Worm (Caenorhabditis elegans) whole organism, L4 larva: ENCODE measurements around the gene srlf-12.

Experiments
- D1046.2 ChIP-seq: fragments of 200-800 bp; sonication (Bioruptor generic); IDR thresholded peaks from 2 replicates; pipeline ENCODE4 v1.3.6; 2022; ENCODE audit warnings: missing genetic modification characterization, missing compliant biosample characterization
- F26F4.8 ChIP-seq: fragments of 200-800 bp; sonication (Bioruptor generic); conservative IDR thresholded peaks from 2 replicates; pipeline ENCODE4 v1.3.6; 2022; ENCODE audit warnings: missing genetic modification characterization, missing compliant biosample characterization
- T20F7.1 ChIP-seq: fragments of 200-800 bp; sonication (Bioruptor generic); optimal IDR thresholded peaks from 2 replicates; lab custom pipeline; 2018; ENCODE audit warnings: mild to moderate bottlenecking, missing genetic modification characterization, missing compliant biosample characterization
- Y48G9A.11 ChIP-seq: fragments of 200-800 bp; sonication (Bioruptor generic); IDR thresholded peaks from 2 replicates; pipeline ENCODE4 v1.3.6; 2022; ENCODE audit warnings: missing genetic modification reagents, missing genetic modification characterization, missing compliant biosample characterization
- Y75B8A.6 ChIP-seq: fragments of 200-800 bp; sonication (Bioruptor generic); IDR thresholded peaks from 2 replicates; pipeline ENCODE4 v1.3.6; 2022; ENCODE audit warnings: missing genetic modification reagents, missing genetic modification characterization, missing compliant biosample characterization
- ZK546.5 ChIP-seq, 2 experiments: sonication (generic microtip); optimal IDR thresholded peaks; 2 replicates each; lab custom pipeline; 2017; ENCODE audit warnings: missing biosample characterization in 2 of 2, missing genetic modification characterization in 2 of 2
- aha-1 ChIP-seq: fragments of 150-350 bp; peaks from one replicate; lab custom pipeline; 2014; ENCODE audit warnings: missing biosample characterization, missing genetic modification characterization
- arid-1 ChIP-seq: fragments of 200-800 bp; sonication (Bioruptor generic); conservative IDR thresholded peaks from 2 replicates; pipeline ENCODE4 v1.3.6; 2022; ENCODE audit warnings: missing genetic modification reagents, missing genetic modification characterization, missing compliant biosample characterization
- ceh-28 ChIP-seq: fragments of 150-350 bp; optimal IDR thresholded peaks from 2 replicates; lab custom pipeline; 2014; ENCODE audit warnings: missing biosample characterization, missing genetic modification reagents, missing genetic modification characterization
- ceh-32 ChIP-seq: sonication (generic microtip); optimal IDR thresholded peaks from 2 replicates; lab custom pipeline; 2016; ENCODE audit warnings: mild to moderate bottlenecking, missing genetic modification characterization, missing compliant biosample characterization; ENCODE audit not compliant: poor library complexity
- ceh-82 ChIP-seq: sonication (generic microtip); optimal IDR thresholded peaks from 2 replicates; lab custom pipeline; 2017; ENCODE audit warnings: missing biosample characterization, missing genetic modification characterization
- cey-2 ChIP-seq: sonication (generic microtip); optimal IDR thresholded peaks from 3 replicates; lab custom pipeline; 2017; ENCODE audit warnings: missing genetic modification characterization, mild to moderate bottlenecking, missing compliant biosample characterization, antibody characterized with exemption, borderline replicate concordance; ENCODE audit not compliant: insufficient read depth
- daf-16 ChIP-seq, 3 experiments: sonication (generic microtip); optimal IDR thresholded peaks; 2 replicates each; lab custom pipeline; 2016 to 2017; ENCODE audit warnings: missing genetic modification characterization in 3 of 3, missing genetic modification reagents in 3 of 3, mild to moderate bottlenecking in 2 of 3, missing compliant biosample characterization in 2 of 3, missing biosample characterization in 1 of 3, moderate library complexity in 1 of 3
- daf-19 ChIP-seq: fragments of 200-800 bp; sonication (Bioruptor generic); conservative IDR thresholded peaks from 2 replicates; pipeline ENCODE4 v1.3.6; 2022; ENCODE audit warnings: missing genetic modification characterization, missing compliant biosample characterization
- daf-8 ChIP-seq: fragments of 200-800 bp; sonication (Bioruptor generic); IDR thresholded peaks from 2 replicates; pipeline ENCODE4 v1.3.6; 2022; ENCODE audit warnings: missing genetic modification characterization, missing compliant biosample characterization
- dmd-6 ChIP-seq: fragments of 200-800 bp; sonication (Bioruptor generic); IDR thresholded peaks from 2 replicates; pipeline ENCODE4 v1.3.6; 2022; ENCODE audit warnings: missing genetic modification reagents, missing genetic modification characterization, missing compliant biosample characterization
- fkh-10 ChIP-seq: fragments of 150-350 bp; optimal IDR thresholded peaks from 2 replicates; lab custom pipeline; 2014; ENCODE audit warnings: missing biosample characterization, missing genetic modification reagents, missing genetic modification characterization
- gei-8 ChIP-seq: fragments of 200-800 bp; sonication (Bioruptor generic); optimal IDR thresholded peaks from 2 replicates; lab custom pipeline; 2018; ENCODE audit warnings: mild to moderate bottlenecking, missing genetic modification characterization, missing compliant biosample characterization
- hlh-30 ChIP-seq: sonication (generic microtip); optimal IDR thresholded peaks from 2 replicates; lab custom pipeline; 2017; ENCODE audit warnings: antibody characterized with exemption, mild to moderate bottlenecking, missing genetic modification characterization, missing compliant biosample characterization; ENCODE audit not compliant: insufficient read depth
- jun-1 ChIP-seq: fragments of 150-350 bp; optimal IDR thresholded peaks from 2 replicates; lab custom pipeline; 2014; ENCODE audit warnings: missing biosample characterization, missing genetic modification reagents, missing genetic modification characterization
- lin-1 ChIP-seq: fragments of 200-800 bp; sonication (Bioruptor generic); IDR thresholded peaks from 2 replicates; pipeline ENCODE4 v1.3.6; 2022; ENCODE audit warnings: missing genetic modification reagents, missing genetic modification characterization, missing compliant biosample characterization
- lin-13 ChIP-seq: fragments of 150-350 bp; optimal IDR thresholded peaks from 2 replicates; lab custom pipeline; 2014; ENCODE audit warnings: missing biosample characterization, missing genetic modification reagents, missing genetic modification characterization
- lsy-2 ChIP-seq, 2 experiments: fragments of 150-350 bp in 1 of 2; sonication (generic microtip) in 1 of 2; optimal IDR thresholded peaks; 2 replicates each; lab custom pipeline; 2014 to 2017; ENCODE audit warnings: missing biosample characterization in 2 of 2, missing genetic modification characterization in 2 of 2
- madf-9 ChIP-seq: fragments of 200-800 bp; sonication (Bioruptor generic); conservative IDR thresholded peaks from 2 replicates; pipeline ENCODE4 v1.3.6; 2022; ENCODE audit warnings: missing genetic modification reagents, missing genetic modification characterization, missing compliant biosample characterization
- mdt-29 ChIP-seq: fragments of 200-800 bp; sonication (Bioruptor generic); IDR thresholded peaks from 2 replicates; pipeline ENCODE4 v1.3.6; 2022; ENCODE audit warnings: missing genetic modification reagents, missing genetic modification characterization, missing compliant biosample characterization
- mxl-3 ChIP-seq: fragments of 200-800 bp; sonication (Bioruptor generic); optimal IDR thresholded peaks from 2 replicates; lab custom pipeline; 2018; ENCODE audit warnings: mild to moderate bottlenecking, missing genetic modification characterization, missing compliant biosample characterization
- nhr-10 ChIP-seq: fragments of 150-350 bp; optimal IDR thresholded peaks from 2 replicates; lab custom pipeline; 2014; ENCODE audit warnings: missing biosample characterization, missing genetic modification characterization
- nhr-102 ChIP-seq: sonication (generic microtip); optimal IDR thresholded peaks from 2 replicates; lab custom pipeline; 2016; ENCODE audit warnings: mild to moderate bottlenecking, missing genetic modification characterization, moderate library complexity, missing compliant biosample characterization
- nhr-111 ChIP-seq: fragments of 200-800 bp; sonication (Bioruptor generic); optimal IDR thresholded peaks from 2 replicates; lab custom pipeline; 2018; ENCODE audit warnings: mild to moderate bottlenecking, missing genetic modification characterization, missing compliant biosample characterization
- nhr-28 ChIP-seq: fragments of 150-350 bp; optimal IDR thresholded peaks from 2 replicates; lab custom pipeline; 2014; ENCODE audit warnings: missing biosample characterization, missing genetic modification characterization
- pha-4 ChIP-seq, 2 experiments: fragments of 150-350 bp in 1 of 2; fragments of 200-800 bp in 1 of 2; sonication (Bioruptor generic) in 1 of 2; IDR thresholded peaks in 1 of 2; optimal IDR thresholded peaks in 1 of 2; 2 replicates each; pipeline versions ENCODE4 v1.3.6 to Lab custom; 2014 to 2022; ENCODE audit warnings: missing genetic modification characterization in 2 of 2, missing genetic modification reagents in 2 of 2, missing biosample characterization in 1 of 2, missing compliant biosample characterization in 1 of 2
- php-3 ChIP-seq: fragments of 200-800 bp; sonication (Bioruptor generic); IDR thresholded peaks from 2 replicates; pipeline ENCODE4 v1.3.6; 2022; ENCODE audit warnings: missing genetic modification reagents, missing genetic modification characterization, missing compliant biosample characterization
- sdz-12 ChIP-seq: fragments of 200-800 bp; sonication (Bioruptor generic); optimal IDR thresholded peaks from 2 replicates; lab custom pipeline; 2018; ENCODE audit warnings: mild to moderate bottlenecking, missing genetic modification characterization, missing compliant biosample characterization
- spr-1 ChIP-seq: sonication (generic microtip); optimal IDR thresholded peaks from 2 replicates; lab custom pipeline; 2016; ENCODE audit warnings: mild to moderate bottlenecking, missing genetic modification characterization, missing compliant biosample characterization
- spr-3 ChIP-seq: fragments of 200-800 bp; sonication (Bioruptor generic); optimal IDR thresholded peaks from 2 replicates; lab custom pipeline; 2018; ENCODE audit warnings: mild to moderate bottlenecking, missing genetic modification characterization, missing compliant biosample characterization
- tag-97 ChIP-seq: fragments of 200-800 bp; sonication (Bioruptor generic); IDR thresholded peaks from 2 replicates; pipeline ENCODE4 v1.3.6; 2022; ENCODE audit warnings: missing genetic modification characterization, missing compliant biosample characterization
- tra-1 ChIP-seq: fragments of 200-800 bp; sonication (Bioruptor generic); IDR thresholded peaks from 2 replicates; pipeline ENCODE4 v1.3.6; 2022; ENCODE audit warnings: missing genetic modification reagents, missing genetic modification characterization, missing compliant biosample characterization
- unc-130 ChIP-seq: sonication (generic microtip); optimal IDR thresholded peaks from 2 replicates; lab custom pipeline; 2016; ENCODE audit warnings: missing genetic modification reagents, missing genetic modification characterization, missing compliant biosample characterization
- unc-39 ChIP-seq: sonication (generic microtip); optimal IDR thresholded peaks from 2 replicates; lab custom pipeline; 2017; ENCODE audit warnings: missing biosample characterization, missing genetic modification characterization
- unc-62 ChIP-seq, 3 experiments: fragments of 150-350 bp in 1 of 3; sonication (generic microtip); optimal IDR thresholded peaks in 2 of 3; peaks in 1 of 3; 1 replicate in 1 of 3; 2 replicates in 2 of 3; lab custom pipeline; 2014 to 2017; ENCODE audit warnings: missing biosample characterization in 3 of 3, missing genetic modification characterization in 3 of 3, missing genetic modification reagents in 3 of 3, missing genotype in 1 of 3
- vab-7 ChIP-seq: fragments of 200-800 bp; sonication (Bioruptor generic); IDR thresholded peaks from 2 replicates; pipeline ENCODE4 v1.3.6; 2022; ENCODE audit warnings: missing genetic modification reagents, missing genetic modification characterization, missing compliant biosample characterization
- zfp-3 ChIP-seq: fragments of 200-800 bp; sonication (Bioruptor generic); conservative IDR thresholded peaks from 2 replicates; pipeline ENCODE4 v1.3.6; 2022; ENCODE audit warnings: missing genetic modification reagents, missing genetic modification characterization, missing compliant biosample characterization
- zip-11 ChIP-seq: fragments of 200-800 bp; sonication (Bioruptor generic); IDR thresholded peaks from 2 replicates; pipeline ENCODE4 v1.3.6; 2022; ENCODE audit warnings: missing genetic modification characterization, missing compliant biosample characterization

Gene srlf-12

ce11 chrIV:10935336-10935735 lies 43.4 kb upstream of the srlf-12 start (continued):
- TF ChIP-seq pha-4 (GFP tag; IDR thresholded peaks at IDR 0.05; lab: Robert Waterston, UW) (no peak), pha-4 (tag; optimal IDR thresholded peaks at IDR 0.05; lab: Kevin White, UChicago) (no peak), nhr-10 (tag; lab: Kevin White, UChicago) (no peak), Y75B8A.6 (no peak), ceh-32 (tag; lab: Kevin White, UChicago) (no peak), zfp-3 (GFP tag; lab: Robert Waterston, UW) (peak; percentile 50; the same call in 1 of the 2 replicates), mdt-29 (peak; percentile 80), unc-39 (tag; lab: Kevin White, UChicago) (no peak), spr-1 (tag; lab: Kevin White, UChicago) (no peak), sdz-12 (GFP tag; lab: Kevin White, UChicago) (no peak), fkh-10 (GFP tag; lab: Kevin White, UChicago) (no peak)

DNA sequence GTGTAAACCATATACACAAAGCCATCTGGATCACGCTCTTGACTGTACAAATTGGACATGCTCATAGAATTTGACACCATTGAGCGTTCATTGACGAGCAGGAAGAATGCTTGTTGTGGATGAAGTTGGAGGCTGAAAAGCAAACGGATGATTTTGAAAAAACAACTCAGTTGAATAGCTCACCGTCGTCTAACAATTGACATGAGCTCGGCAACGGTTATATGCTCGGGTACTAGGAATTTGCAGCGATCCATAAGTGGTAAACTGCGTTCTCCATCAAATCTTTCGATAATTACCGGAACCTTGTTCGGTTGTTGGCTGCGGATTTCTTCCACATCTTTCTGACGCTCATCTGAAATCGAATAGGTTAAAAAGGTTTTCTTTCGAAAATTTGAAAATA lies 42.9 kb upstream of the srlf-12 start:
- TF ChIP-seq tra-1 (GFP tag; lab: Robert Waterston, UW) (no peak), unc-62 (GFP tag; optimal IDR thresholded peaks at IDR 0.05 in 1 of 2; lab: Kevin White, UChicago) (peak in 1 of 2 experiments; percentile 42), unc-62 (tag; optimal IDR thresholded peaks at IDR 0.05; lab: Kevin White, UChicago) (no peak)

DNA sequence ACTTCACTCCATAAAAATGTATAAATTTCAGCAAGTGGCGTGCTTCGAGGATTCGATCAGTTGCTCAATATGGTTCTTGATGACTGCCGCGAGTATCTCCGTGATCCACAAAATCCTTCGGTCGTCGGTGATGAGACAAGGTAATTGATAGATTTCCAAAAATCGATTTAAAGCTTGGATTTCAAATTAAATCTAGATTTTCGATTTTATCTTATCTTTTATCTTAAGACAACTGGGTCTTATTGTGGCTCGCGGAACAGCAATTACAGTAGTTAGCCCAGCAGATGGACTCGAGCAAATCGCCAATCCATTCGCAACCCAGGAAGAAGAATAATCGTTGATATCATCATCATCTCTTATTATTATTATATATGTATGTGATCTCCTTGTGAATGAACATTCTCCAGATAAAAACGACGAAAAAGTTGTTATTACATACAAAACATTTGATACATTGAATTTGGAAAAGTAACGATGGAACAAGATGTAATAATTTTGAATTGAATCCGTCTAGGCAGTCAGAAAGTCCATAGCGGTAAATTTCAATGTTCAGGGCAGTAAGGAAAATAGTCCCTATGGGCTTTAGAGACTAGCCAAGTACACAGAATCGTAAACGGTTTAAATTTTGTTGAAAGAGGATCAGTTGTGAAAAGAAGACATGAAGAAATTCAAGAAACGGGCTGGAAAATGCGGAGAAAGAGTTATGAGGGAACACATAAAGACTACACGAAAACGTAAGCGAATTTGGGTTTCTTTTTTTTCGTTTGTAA lies 42.1 kb upstream of the srlf-12 start:
- TF ChIP-seq aha-1 (tag; lab: Kevin White, UChicago) (peak; percentile 56), dmd-6 (GFP tag; lab: Robert Waterston, UW) (0 out of 2 replicates have a peak, but pooled peaks have one; percentile 8), ceh-28 (tag; lab: Kevin White, UChicago) (no peak), arid-1 (peak; percentile 44; the same call in 1 of the 2 replicates), lsy-2 (tag; optimal IDR thresholded peaks at IDR 0.05; lab: Kevin White, UChicago) (peak; percentile 2 to 66), F26F4.8 (no peak), nhr-102 (tag; lab: Kevin White, UChicago) (peak; percentile 35), zip-11 (GFP tag; lab: Robert Waterston, UW) (no peak), Y75B8A.6 (no peak), tra-1 (GFP tag; lab: Robert Waterston, UW) (peak; percentile 62), jun-1 (no peak), daf-16 (GFP tag; optimal IDR thresholded peaks at IDR 0.05; lab: Kevin White, UChicago) (no peak), daf-16 (tag; optimal IDR thresholded peaks at IDR 0.05; lab: Kevin White, UChicago) (peak; percentile 30), unc-130 (no peak), T20F7.1 (GFP tag; lab: Kevin White, UChicago) (peak; percentile 63), mxl-3 (GFP tag; lab: Kevin White, UChicago) (peak; percentile 18), ZK546.5 (tag; optimal IDR thresholded peaks at IDR 0.05; lab: Kevin White, UChicago) (no peak), D1046.2 (no peak), nhr-111 (GFP tag; lab: Kevin White, UChicago) (peak; percentile 6), lin-13 (GFP tag; lab: Kevin White, UChicago) (no peak), spr-3 (GFP tag; lab: Kevin White, UChicago) (peak; percentile 61), hlh-30 (tag; lab: Kevin White, UChicago) (peak; percentile 35), cey-2 (no peak), lin-1 (peak; percentile 7; the same call in 1 of the 2 replicates), madf-9 (GFP tag; lab: Robert Waterston, UW) (no peak), mdt-29 (peak; percentile 51), nhr-28 (tag; lab: Kevin White, UChicago) (no peak), ceh-82 (tag; lab: Kevin White, UChicago) (no peak), daf-8 (GFP tag; lab: Robert Waterston, UW) (no peak), Y48G9A.11 (GFP tag; lab: Robert Waterston, UW) (no peak), tag-97 (GFP tag; lab: Robert Waterston, UW) (no peak), gei-8 (GFP tag; lab: Kevin White, UChicago) (peak; percentile 40), vab-7 (GFP tag; lab: Robert Waterston, UW) (peak; percentile 18; the same call in 1 of the 2 replicates), php-3 (GFP tag; lab: Robert Waterston, UW) (no peak; the same call in 1 of the 2 replicates), daf-19 (no peak)
